Fruit fly (Drosophila melanogaster): ENCODE measurements around the gene CG31457.
A peak's percentile ranks its signal among the peaks of the same experiment; 100 is the strongest.

The CG31457 gene

dm6 chr3R:23167507-23168324 is 39.9 kb upstream of the CG31457 start, which contains the start of gene Irk1 (continued):
- peak; percentile 57; the same call in 1 of the 2 replicates for TF ChIP-seq sna (GFP tag; IDR thresholded peaks at IDR 0.05; ENCODE audit: partially characterized antibody)
- no peak for TF ChIP-seq kni (GFP tag; optimal IDR thresholded peaks at IDR 0.05)
- TF ChIP-seq CG2120 (GFP tag; optimal IDR thresholded peaks at IDR 0.05): peak; percentile 35
- no peak for TF ChIP-seq CG17802 (tag; optimal IDR thresholded peaks at IDR 0.05)
- no peak for TF ChIP-seq CG4424 (GFP tag; optimal IDR thresholded peaks at IDR 0.05)
- TF ChIP-seq CG10366 (GFP tag; IDR thresholded peaks at IDR 0.05): peak; percentile 29; the same call in 1 of the 2 replicates
- TF ChIP-seq dysf (GFP tag; IDR thresholded peaks at IDR 0.05): peak; percentile 46; the same call in 1 of the 3 replicates
- peak; percentile 31; the same call in 1 of the 2 replicates for TF ChIP-seq Ptx1 (GFP tag; IDR thresholded peaks at IDR 0.05)
- peak in 1 of 2 experiments; percentile 24 for TF ChIP-seq Pdp1 (GFP tag; optimal IDR thresholded peaks at IDR 0.05)
- peak; percentile 6 for TF ChIP-seq CG3281 (GFP tag; optimal IDR thresholded peaks at IDR 0.05)
- no peak for TF ChIP-seq Chrac-16 (GFP tag; optimal IDR thresholded peaks at IDR 0.05)
- no peak for TF ChIP-seq CG18476 (GFP tag; optimal IDR thresholded peaks at IDR 0.05)
- TF ChIP-seq row (GFP tag; IDR thresholded peaks at IDR 0.05): 0 out of 3 replicates have a peak, but pooled peaks have one; percentile 31
- TF ChIP-seq ase (GFP tag; IDR thresholded peaks at IDR 0.05): 0 out of 3 replicates have a peak, but pooled peaks have one; percentile 25
- peak; percentile 98 for TF ChIP-seq Adf1 (GFP tag; IDR thresholded peaks at IDR 0.05)
- no peak for TF ChIP-seq CG18011 (GFP tag; optimal IDR thresholded peaks at IDR 0.05)
- peak; percentile 23 for TF ChIP-seq sqz (GFP tag; optimal IDR thresholded peaks at IDR 0.05)
- TF ChIP-seq CG16863 (GFP tag; optimal IDR thresholded peaks at IDR 0.05): no peak
- peak; percentile 57; the same call in 1 of the 2 replicates for TF ChIP-seq CG32532 (GFP tag; IDR thresholded peaks at IDR 0.05)
- peak; percentile 23; the same call in 1 of the 3 replicates for TF ChIP-seq CG34422 (GFP tag; IDR thresholded peaks at IDR 0.05)
- TF ChIP-seq CG11085 (GFP tag; IDR thresholded peaks at IDR 0.05): peak; percentile 46; the same call in 1 of the 2 replicates
- TF ChIP-seq Deaf1 (tag; optimal IDR thresholded peaks at IDR 0.05): no peak
- peak; percentile 49 for TF ChIP-seq Rfx (GFP tag; IDR thresholded peaks at IDR 0.05)
- peak; percentile 23 for TF ChIP-seq CG2678 (tag; optimal IDR thresholded peaks at IDR 0.05)
- no peak for TF ChIP-seq CG7963 (GFP tag; IDR thresholded peaks at IDR 0.05; ENCODE audit: partially characterized antibody)
- peak; percentile 44 for TF ChIP-seq lmd (GFP tag; IDR thresholded peaks at IDR 0.05)
- TF ChIP-seq dpn (GFP tag; optimal IDR thresholded peaks at IDR 0.05): peak in 1 of 2 experiments; percentile 9
- TF ChIP-seq CG12769 (tag; optimal IDR thresholded peaks at IDR 0.05): peak; percentile 9
- no peak for TF ChIP-seq unpg (GFP tag; optimal IDR thresholded peaks at IDR 0.05)
- TF ChIP-seq Dip3 (GFP tag; optimal IDR thresholded peaks at IDR 0.05): no peak
- TF ChIP-seq HmgD (GFP tag; optimal IDR thresholded peaks at IDR 0.05): no peak
- no peak for TF ChIP-seq HHEX (GFP tag; optimal IDR thresholded peaks at IDR 0.05)
- TF ChIP-seq bsh (GFP tag; optimal IDR thresholded peaks at IDR 0.05): no peak
- peak; percentile 10 for TF ChIP-seq CG15514 (GFP tag; optimal IDR thresholded peaks at IDR 0.05)
- TF ChIP-seq MBD-R2 (GFP tag; IDR thresholded peaks at IDR 0.05): 0 out of 2 replicates have a peak, but pooled peaks have one; percentile 13
- peak; percentile 14 for TF ChIP-seq CG7839 (tag; optimal IDR thresholded peaks at IDR 0.05)
- no peak for TF ChIP-seq Sin3A (optimal IDR thresholded peaks at IDR 0.05)
- TF ChIP-seq sisA (GFP tag; IDR thresholded peaks at IDR 0.05): peak; percentile 12; the same call in 1 of the 2 replicates
- TF ChIP-seq chinmo (GFP tag; IDR thresholded peaks at IDR 0.05; ENCODE audit: partially characterized antibody): peak; percentile 86; the same call in 2 of the 4 replicates
- TF ChIP-seq dmrt11E (tag; optimal IDR thresholded peaks at IDR 0.05): no peak
- no peak for TF ChIP-seq her (GFP tag; optimal IDR thresholded peaks at IDR 0.05)
- no peak for TF ChIP-seq lbe (GFP tag; optimal IDR thresholded peaks at IDR 0.05)
- TF ChIP-seq btn (GFP tag; optimal IDR thresholded peaks at IDR 0.05): no peak
- TF ChIP-seq CG32772 (GFP tag; IDR thresholded peaks at IDR 0.05): 0 out of 2 replicates have a peak, but pooled peaks have one; percentile 5
- peak; percentile 9 for TF ChIP-seq bcd (GFP tag; optimal IDR thresholded peaks at IDR 0.05)
- 0 out of 2 replicates have a peak, but pooled peaks have one; percentile 20 for TF ChIP-seq CG31224 (GFP tag; IDR thresholded peaks at IDR 0.05)
- no peak for TF ChIP-seq sr (GFP tag; IDR thresholded peaks at IDR 0.05)
- TF ChIP-seq CG2129 (GFP tag; IDR thresholded peaks at IDR 0.05; ENCODE audit: partially characterized antibody): no peak
